Fruit fly (Drosophila melanogaster): Measurements from ENCODE around the gene CheA87a.

The CheA87a gene

DNA sequence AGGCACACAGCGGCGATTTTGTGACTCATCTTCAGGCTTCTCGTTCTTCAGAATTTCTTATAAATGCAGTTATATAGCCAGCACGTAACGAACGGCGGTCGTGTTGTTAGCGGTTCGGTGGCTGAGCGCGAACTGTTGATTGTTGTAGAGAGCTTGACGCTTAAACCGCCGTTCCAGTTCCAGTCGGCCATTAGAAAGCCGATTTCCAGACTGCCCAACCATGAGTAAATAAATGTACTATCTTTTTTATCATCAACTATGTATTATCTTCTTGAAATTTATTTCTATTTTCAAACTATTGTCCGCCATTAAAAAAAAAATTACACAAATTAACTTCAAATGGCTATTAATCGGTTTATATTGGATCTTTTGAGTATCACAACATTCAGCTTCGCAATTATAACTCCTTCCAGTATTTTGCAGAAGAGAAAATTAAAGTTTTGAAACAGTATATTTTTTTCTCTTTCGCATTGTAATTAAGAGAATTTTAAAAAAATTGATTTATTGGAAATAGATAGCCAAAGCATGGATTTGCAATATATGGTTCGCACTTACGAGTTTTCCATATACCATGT, 32.4 kb downstream of the CheA87a start, which contains the start of gene GILT1:
GILT1 (minus strand) TSS at position 141 of the 575 bp plus-strand sequence.
- no peak for TF ChIP-seq pan (optimal IDR thresholded peaks at IDR 0.05)
- no peak for TF ChIP-seq lola (GFP tag; optimal IDR thresholded peaks at IDR 0.05)
- TF ChIP-seq GATAd (GFP tag; optimal IDR thresholded peaks at IDR 0.05) = no peak
- TF ChIP-seq N (GFP tag; optimal IDR thresholded peaks at IDR 0.05) = no peak
- TF ChIP-seq OdsH (GFP tag; optimal IDR thresholded peaks at IDR 0.05) = no peak
- no peak for TF ChIP-seq usp (GFP tag; optimal IDR thresholded peaks at IDR 0.05)
- TF ChIP-seq woc (GFP tag; optimal IDR thresholded peaks at IDR 0.05) = peak; percentile 0
- TF ChIP-seq CrebA (GFP tag; optimal IDR thresholded peaks at IDR 0.05; ENCODE audit: borderline replicate concordance) = no peak
- peak; percentile 35 for TF ChIP-seq rgr (GFP tag; optimal IDR thresholded peaks at IDR 0.05)
- TF ChIP-seq foxo (GFP tag; optimal IDR thresholded peaks at IDR 0.05) = peak in 1 of 2 experiments; percentile 5
- TF ChIP-seq Dfd (GFP tag; optimal IDR thresholded peaks at IDR 0.05) = no peak
- no peak for TF ChIP-seq Mio (GFP tag; optimal IDR thresholded peaks at IDR 0.05)
- TF ChIP-seq HLH106 (tag; optimal IDR thresholded peaks at IDR 0.05) = no peak
- no peak for TF ChIP-seq Hnf4 (GFP tag; optimal IDR thresholded peaks at IDR 0.05)
- peak; percentile 42 for TF ChIP-seq br (GFP tag; optimal IDR thresholded peaks at IDR 0.05)
- no peak for TF ChIP-seq Vsx2 (GFP tag; optimal IDR thresholded peaks at IDR 0.05; ENCODE audit: partially characterized antibody)
- TF ChIP-seq CG32264 (GFP tag; optimal IDR thresholded peaks at IDR 0.05) = no peak
- TF ChIP-seq Hr78 (GFP tag; optimal IDR thresholded peaks at IDR 0.05) = no peak
- TF ChIP-seq Rel (GFP tag; optimal IDR thresholded peaks at IDR 0.05) = no peak
- TF ChIP-seq Rel (tag; optimal IDR thresholded peaks at IDR 0.05) = no peak
- TF ChIP-seq CG9705 (GFP tag; optimal IDR thresholded peaks at IDR 0.05) = no peak
- no peak for TF ChIP-seq sage (GFP tag; optimal IDR thresholded peaks at IDR 0.05)
- no peak for TF ChIP-seq fru (GFP tag; optimal IDR thresholded peaks at IDR 0.05)
- no peak for TF ChIP-seq ey (GFP tag; optimal IDR thresholded peaks at IDR 0.05)
- no peak for TF ChIP-seq jim (GFP tag; optimal IDR thresholded peaks at IDR 0.05)
- TF ChIP-seq brk (GFP tag; optimal IDR thresholded peaks at IDR 0.05) = peak; percentile 58
- TF ChIP-seq sv (GFP tag; optimal IDR thresholded peaks at IDR 0.05) = no peak
- no peak for TF ChIP-seq Sp1 (GFP tag; optimal IDR thresholded peaks at IDR 0.05)
- TF ChIP-seq dmrt93B (GFP tag; optimal IDR thresholded peaks at IDR 0.05) = no peak
- TF ChIP-seq Abd-B (GFP tag; optimal IDR thresholded peaks at IDR 0.05) = no peak
- TF ChIP-seq dsf (GFP tag; optimal IDR thresholded peaks at IDR 0.05; ENCODE audit: borderline replicate concordance) = no peak
- peak; percentile 48 for TF ChIP-seq tai (GFP tag; optimal IDR thresholded peaks at IDR 0.05)
- peak; percentile 45 for TF ChIP-seq Jra (GFP tag; optimal IDR thresholded peaks at IDR 0.05)
- peak; percentile 18 for TF ChIP-seq Hr83 (GFP tag; optimal IDR thresholded peaks at IDR 0.05; ENCODE audit: poor library complexity, severe bottlenecking)
- peak; percentile 5 for TF ChIP-seq h (GFP tag; optimal IDR thresholded peaks at IDR 0.05)
- no peak for TF ChIP-seq dl (GFP tag; optimal IDR thresholded peaks at IDR 0.05; ENCODE audit: insufficient read depth in 1 of 2, partially characterized antibody in 2 of 2)
- TF ChIP-seq Dif (GFP tag; optimal IDR thresholded peaks at IDR 0.05; ENCODE audit: partially characterized antibody) = no peak
- no peak for TF ChIP-seq psq (GFP tag; optimal IDR thresholded peaks at IDR 0.05)
- TF ChIP-seq Myc (optimal IDR thresholded peaks at IDR 0.05) = no peak

DNA sequence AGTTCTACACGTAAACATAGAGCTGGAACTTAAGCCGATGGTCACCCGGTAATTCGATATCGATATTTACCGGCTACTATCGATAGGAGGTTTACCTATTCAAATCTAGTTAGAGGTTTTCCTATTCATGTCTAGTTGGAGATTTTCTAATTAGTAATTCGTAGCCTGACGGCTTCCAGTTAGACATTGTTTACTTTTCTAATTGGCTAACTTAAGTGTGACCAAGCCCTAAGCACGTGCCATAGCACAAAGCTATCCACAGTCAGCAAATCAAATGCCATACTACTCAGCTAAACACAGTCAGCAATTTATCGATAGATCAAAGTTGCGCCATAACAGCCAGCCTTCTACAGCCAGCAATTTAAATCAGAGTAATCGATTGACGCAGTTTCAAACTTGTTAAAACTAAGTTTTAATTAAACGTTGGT, 33.6 kb downstream of the CheA87a start, which contains the start of gene Dpm3:
Dpm3 (minus strand) TSS at position 20 of the 428 bp plus-strand sequence.
- no peak for TF ChIP-seq GATAd (GFP tag; optimal IDR thresholded peaks at IDR 0.05)
- TF ChIP-seq N (GFP tag; optimal IDR thresholded peaks at IDR 0.05) = no peak
- no peak for TF ChIP-seq sv (GFP tag; optimal IDR thresholded peaks at IDR 0.05)
- TF ChIP-seq sage (GFP tag; optimal IDR thresholded peaks at IDR 0.05) = no peak
- TF ChIP-seq HLH106 (tag; optimal IDR thresholded peaks at IDR 0.05) = peak; percentile 15
- no peak for TF ChIP-seq pan (optimal IDR thresholded peaks at IDR 0.05)
- TF ChIP-seq foxo (GFP tag; optimal IDR thresholded peaks at IDR 0.05) = no peak
- TF ChIP-seq CG32264 (GFP tag; optimal IDR thresholded peaks at IDR 0.05) = no peak
- no peak for TF ChIP-seq usp (GFP tag; optimal IDR thresholded peaks at IDR 0.05)
- no peak for TF ChIP-seq Myc (optimal IDR thresholded peaks at IDR 0.05)
- no peak for TF ChIP-seq h (GFP tag; optimal IDR thresholded peaks at IDR 0.05)
- TF ChIP-seq Hr83 (GFP tag; optimal IDR thresholded peaks at IDR 0.05; ENCODE audit: poor library complexity, severe bottlenecking) = no peak
- TF ChIP-seq dl (GFP tag; optimal IDR thresholded peaks at IDR 0.05; ENCODE audit: insufficient read depth in 1 of 2, partially characterized antibody in 2 of 2) = peak; percentile 30 to 85
- TF ChIP-seq jim (GFP tag; optimal IDR thresholded peaks at IDR 0.05) = no peak
- no peak for TF ChIP-seq woc (GFP tag; optimal IDR thresholded peaks at IDR 0.05)
- no peak for TF ChIP-seq tai (GFP tag; optimal IDR thresholded peaks at IDR 0.05)
- peak; percentile 25 for TF ChIP-seq Hnf4 (GFP tag; optimal IDR thresholded peaks at IDR 0.05)
- no peak for TF ChIP-seq psq (GFP tag; optimal IDR thresholded peaks at IDR 0.05)
- no peak for TF ChIP-seq Jra (GFP tag; optimal IDR thresholded peaks at IDR 0.05)
- no peak for TF ChIP-seq Hr78 (GFP tag; optimal IDR thresholded peaks at IDR 0.05)
- TF ChIP-seq Dfd (GFP tag; optimal IDR thresholded peaks at IDR 0.05) = no peak
- TF ChIP-seq lola (GFP tag; optimal IDR thresholded peaks at IDR 0.05) = no peak
- no peak for TF ChIP-seq Rel (GFP tag; optimal IDR thresholded peaks at IDR 0.05)
- TF ChIP-seq Rel (tag; optimal IDR thresholded peaks at IDR 0.05) = no peak
- no peak for TF ChIP-seq Sp1 (GFP tag; optimal IDR thresholded peaks at IDR 0.05)
- no peak for TF ChIP-seq fru (GFP tag; optimal IDR thresholded peaks at IDR 0.05)
- TF ChIP-seq Mio (GFP tag; optimal IDR thresholded peaks at IDR 0.05) = no peak
- no peak for TF ChIP-seq OdsH (GFP tag; optimal IDR thresholded peaks at IDR 0.05)
- peak; percentile 99 for TF ChIP-seq Dif (GFP tag; optimal IDR thresholded peaks at IDR 0.05; ENCODE audit: partially characterized antibody)
- no peak for TF ChIP-seq brk (GFP tag; optimal IDR thresholded peaks at IDR 0.05)
- TF ChIP-seq rgr (GFP tag; optimal IDR thresholded peaks at IDR 0.05) = no peak
- TF ChIP-seq Vsx2 (GFP tag; optimal IDR thresholded peaks at IDR 0.05; ENCODE audit: partially characterized antibody) = peak; percentile 99
- TF ChIP-seq dsf (GFP tag; optimal IDR thresholded peaks at IDR 0.05; ENCODE audit: borderline replicate concordance) = no peak
- TF ChIP-seq CG9705 (GFP tag; optimal IDR thresholded peaks at IDR 0.05) = no peak

Data from whole organism, wandering third instar larva.